Fruit fly (Drosophila melanogaster) whole organism, embryonic: ENCODE results near the gene Pat1.
A peak's percentile ranks its signal among the peaks of the same experiment; 100 is the strongest.

Experiments
- ATbp ChIP-seq: fragments of 200-800 bp; sonication (Bioruptor generic); optimal IDR thresholded peaks from 2 replicates; lab custom pipeline; 2017; ENCODE audit warnings: missing biosample characterization, mild to moderate bottlenecking, missing genetic modification characterization, missing genetic modification reagents
- CG10209 ChIP-seq: fragments of 200-800 bp; sonication (Bioruptor generic); optimal IDR thresholded peaks from 3 replicates; lab custom pipeline; 2017; ENCODE audit warnings: missing biosample characterization, mild to moderate bottlenecking, missing genetic modification characterization, missing genetic modification reagents
- CG14667 ChIP-seq: fragments of 200-800 bp; sonication (Bioruptor generic); IDR thresholded peaks from 2 replicates; pipeline ENCODE4 v1.3.6; 2022; ENCODE audit warnings: missing biosample characterization, missing genetic modification characterization
- CG17186 ChIP-seq: fragments of 200-800 bp; sonication (Bioruptor generic); optimal IDR thresholded peaks from 3 replicates; lab custom pipeline; 2017; ENCODE audit warnings: missing biosample characterization, missing genetic modification reagents, missing genetic modification characterization
- CG17361 ChIP-seq: fragments of 200-800 bp; sonication (Bioruptor generic); IDR thresholded peaks from 3 replicates; pipeline ENCODE4 v1.3.6; 2022; ENCODE audit warnings: missing biosample characterization, missing genetic modification characterization
- CG18262 ChIP-seq: fragments of 200-800 bp; optimal IDR thresholded peaks from 3 replicates; lab custom pipeline; 2019; ENCODE audit warnings: missing biosample characterization, mild to moderate bottlenecking, missing genetic modification characterization, moderate library complexity
- CG31388 ChIP-seq: fragments of 200-800 bp; sonication (Bioruptor generic); optimal IDR thresholded peaks from 2 replicates; lab custom pipeline; 2016; ENCODE audit warnings: missing biosample characterization, missing genetic modification characterization
- CG5953 ChIP-seq: fragments of 200-800 bp; sonication (Bioruptor generic); IDR thresholded peaks from 2 replicates; pipeline ENCODE4 v1.3.6; 2022; ENCODE audit warnings: missing biosample characterization, missing genetic modification characterization
- CG6175 ChIP-seq: fragments of 200-800 bp; sonication (Bioruptor generic); IDR thresholded peaks from 3 replicates; pipeline ENCODE4 v1.3.6; 2022; ENCODE audit warnings: missing biosample characterization, missing genetic modification characterization
- CG6813 ChIP-seq: fragments of 200-800 bp; sonication (Bioruptor generic); optimal IDR thresholded peaks from 2 replicates; lab custom pipeline; 2017; ENCODE audit warnings: missing biosample characterization, missing genetic modification characterization, mild to moderate bottlenecking, moderate library complexity, missing genetic modification reagents
- CG7745 ChIP-seq: fragments of 200-800 bp; sonication (Bioruptor generic); optimal IDR thresholded peaks from 2 replicates; lab custom pipeline; 2018; ENCODE audit warnings: missing biosample characterization, mild to moderate bottlenecking, missing genetic modification characterization, moderate library complexity
- CG7963 ChIP-seq: fragments of 200-800 bp; sonication (Bioruptor generic); IDR thresholded peaks from 3 replicates; pipeline ENCODE4 v1.3.6; 2022; ENCODE audit warnings: missing biosample characterization, missing genetic modification characterization; ENCODE audit not compliant: partially characterized antibody
- CG8924 ChIP-seq: fragments of 200-800 bp; optimal IDR thresholded peaks from 3 replicates; lab custom pipeline; 2019; ENCODE audit warnings: missing biosample characterization, mild to moderate bottlenecking, missing genetic modification characterization, moderate library complexity
- CG8944 ChIP-seq: fragments of 200-800 bp; sonication (Bioruptor generic); optimal IDR thresholded peaks from 3 replicates; lab custom pipeline; 2016; ENCODE audit warnings: missing biosample characterization, missing genetic modification characterization
- Dfd ChIP-seq, 2 experiments: fragments of >200 bp; optimal IDR thresholded peaks; 2 replicates each; lab custom pipeline; 2017; ENCODE audit warnings: missing biosample characterization in 2 of 2, missing genetic modification characterization in 2 of 2
- Dip2 ChIP-seq: fragments of 200-800 bp; sonication (Bioruptor generic); IDR thresholded peaks from 2 replicates; pipeline ENCODE4 v1.3.6; 2022; ENCODE audit warnings: missing biosample characterization, missing genetic modification characterization
- E2f1 ChIP-seq: fragments of 200-800 bp; sonication (Bioruptor generic); IDR thresholded peaks from 2 replicates; pipeline ENCODE4 v1.3.6; 2022; ENCODE audit warnings: missing biosample characterization, missing genetic modification characterization
- Fer3 ChIP-seq: fragments of 200-800 bp; sonication (Bioruptor generic); optimal IDR thresholded peaks from 2 replicates; lab custom pipeline; 2018; ENCODE audit warnings: missing biosample characterization, mild to moderate bottlenecking, missing genetic modification characterization, moderate library complexity
- HHEX ChIP-seq: fragments of 200-800 bp; sonication (Bioruptor generic); optimal IDR thresholded peaks from 3 replicates; lab custom pipeline; 2017; ENCODE audit warnings: missing biosample characterization, mild to moderate bottlenecking, missing genetic modification characterization, missing genetic modification reagents
- Hr51 ChIP-seq, 2 experiments: fragments of 200-800 bp; sonication (Bioruptor generic); optimal IDR thresholded peaks; 2 replicates in 1 of 2; 3 replicates in 1 of 2; lab custom pipeline; 2016 to 2018; ENCODE audit warnings: missing biosample characterization in 2 of 2, missing genetic modification characterization in 2 of 2, mild to moderate bottlenecking in 1 of 2, moderate library complexity in 1 of 2
- Lim3 ChIP-seq: fragments of 200-800 bp; sonication (Bioruptor generic); IDR thresholded peaks from 2 replicates; pipeline ENCODE4 v1.3.6; 2022; ENCODE audit warnings: missing biosample characterization, missing genetic modification characterization
- MBD-R2 ChIP-seq: fragments of 200-800 bp; sonication (Bioruptor generic); IDR thresholded peaks from 2 replicates; pipeline ENCODE4 v1.3.6; 2022; ENCODE audit warnings: missing biosample characterization, missing genetic modification characterization
- Mrtf ChIP-seq: fragments of 200-800 bp; sonication (Bioruptor generic); IDR thresholded peaks from 3 replicates; pipeline ENCODE4 v1.3.6; 2022; ENCODE audit warnings: missing biosample characterization, missing genetic modification characterization
- Myb ChIP-seq: fragments of 200-800 bp; sonication (Bioruptor generic); optimal IDR thresholded peaks from 2 replicates; lab custom pipeline; 2016; ENCODE audit warnings: missing biosample characterization, missing genetic modification characterization
- NC2α ChIP-seq: fragments of 200-800 bp; sonication (Bioruptor generic); optimal IDR thresholded peaks from 2 replicates; lab custom pipeline; 2016; ENCODE audit warnings: missing biosample characterization, missing genetic modification characterization
- Oli ChIP-seq: fragments of 200-800 bp; sonication (Bioruptor generic); optimal IDR thresholded peaks from 2 replicates; lab custom pipeline; 2018; ENCODE audit warnings: missing biosample characterization, mild to moderate bottlenecking, missing genetic modification characterization, moderate library complexity
- ac ChIP-seq: fragments of 200-800 bp; sonication (Bioruptor generic); optimal IDR thresholded peaks from 3 replicates; lab custom pipeline; 2017; ENCODE audit warnings: missing biosample characterization, mild to moderate bottlenecking, missing genetic modification characterization
- al ChIP-seq: fragments of 200-800 bp; sonication (Bioruptor generic); IDR thresholded peaks from 2 replicates; pipeline ENCODE4 v1.3.6; 2022; ENCODE audit warnings: missing biosample characterization, missing genetic modification characterization
- az2 ChIP-seq: fragments of 200-800 bp; sonication (Bioruptor generic); optimal IDR thresholded peaks from 3 replicates; lab custom pipeline; 2016; ENCODE audit warnings: missing biosample characterization, missing genetic modification characterization
- cwo ChIP-seq: fragments of 200-800 bp; sonication (Bioruptor generic); optimal IDR thresholded peaks from 3 replicates; lab custom pipeline; 2017; ENCODE audit warnings: missing biosample characterization, missing genetic modification characterization, mild to moderate bottlenecking, moderate library complexity, missing genetic modification reagents
- dati ChIP-seq: fragments of 200-800 bp; sonication (Bioruptor generic); IDR thresholded peaks from 2 replicates; pipeline ENCODE4 v1.3.6; 2022; ENCODE audit warnings: missing biosample characterization, missing genetic modification characterization
- en ChIP-seq: fragments of 200-800 bp; sonication (Bioruptor generic); optimal IDR thresholded peaks from 2 replicates; lab custom pipeline; 2016; ENCODE audit warnings: missing biosample characterization, missing genetic modification characterization
- ewg ChIP-seq: fragments of 200-800 bp; sonication (Bioruptor generic); optimal IDR thresholded peaks from 3 replicates; lab custom pipeline; 2017; ENCODE audit warnings: mild to moderate bottlenecking, missing biosample characterization, missing genetic modification reagents, missing genetic modification characterization
- fd64A ChIP-seq: fragments of 200-800 bp; sonication (Bioruptor generic); optimal IDR thresholded peaks from 3 replicates; lab custom pipeline; 2018; ENCODE audit warnings: missing biosample characterization, mild to moderate bottlenecking, missing genetic modification characterization
- gt ChIP-seq: fragments of 200-800 bp; sonication (Bioruptor generic); IDR thresholded peaks from 2 replicates; pipeline ENCODE4 v1.3.6; 2022; ENCODE audit warnings: missing biosample characterization, missing genetic modification characterization
- hkb ChIP-seq, 2 experiments: fragments of 200-800 bp in 1 of 2; fragments of >200 bp in 1 of 2; sonication (Bioruptor generic) in 1 of 2; IDR thresholded peaks in 1 of 2; optimal IDR thresholded peaks in 1 of 2; 2 replicates each; pipeline versions ENCODE4 v1.3.6 to Lab custom; 2017 to 2022; ENCODE audit warnings: missing biosample characterization in 1 of 2, missing genetic modification characterization in 1 of 2
- jing ChIP-seq: fragments of 200-800 bp; sonication (Bioruptor generic); optimal IDR thresholded peaks from 2 replicates; lab custom pipeline; 2018; ENCODE audit warnings: missing biosample characterization, mild to moderate bottlenecking, missing genetic modification characterization
- lbe ChIP-seq: fragments of 200-800 bp; sonication (Bioruptor generic); optimal IDR thresholded peaks from 2 replicates; lab custom pipeline; 2016; ENCODE audit warnings: missing biosample characterization, mild to moderate bottlenecking, missing genetic modification characterization
- lola ChIP-seq, 3 experiments: fragments of >200 bp in 2 of 3; fragments of 200-800 bp in 1 of 3; sonication (Bioruptor generic) in 1 of 3; optimal IDR thresholded peaks; 2 replicates each; lab custom pipeline; 2017 to 2019; ENCODE audit warnings: missing biosample characterization in 3 of 3, missing genetic modification characterization in 3 of 3, mild to moderate bottlenecking in 1 of 3, moderate library complexity in 1 of 3
- mirr ChIP-seq: fragments of 200-800 bp; sonication (Bioruptor generic); optimal IDR thresholded peaks from 3 replicates; lab custom pipeline; 2018; ENCODE audit warnings: missing biosample characterization, mild to moderate bottlenecking, missing genetic modification characterization
- pum ChIP-seq: fragments of 200-800 bp; sonication (Bioruptor generic); optimal IDR thresholded peaks from 2 replicates; lab custom pipeline; 2016; ENCODE audit warnings: missing biosample characterization, missing genetic modification characterization
- rib ChIP-seq: fragments of 200-800 bp; sonication (Bioruptor generic); IDR thresholded peaks from 2 replicates; pipeline ENCODE4 v1.3.6; 2022; ENCODE audit warnings: missing biosample characterization, missing genetic modification characterization
- ro ChIP-seq: fragments of 200-800 bp; sonication (Bioruptor generic); IDR thresholded peaks from 2 replicates; pipeline ENCODE4 v1.3.6; 2022; ENCODE audit warnings: missing biosample characterization, missing genetic modification characterization
- sc ChIP-seq, 3 experiments: fragments of >200 bp in 2 of 3; fragments of 200-800 bp in 1 of 3; sonication (Bioruptor generic) in 1 of 3; optimal IDR thresholded peaks; 2 replicates in 2 of 3; 3 replicates in 1 of 3; lab custom pipeline; 2017; ENCODE audit warnings: mild to moderate bottlenecking in 1 of 3, missing biosample characterization in 1 of 3, missing genetic modification characterization in 1 of 3, missing genetic modification reagents in 1 of 3
- sim ChIP-seq: fragments of 200-800 bp; sonication (Bioruptor generic); IDR thresholded peaks from 2 replicates; pipeline ENCODE4 v1.3.6; 2022; ENCODE audit warnings: missing biosample characterization, missing genetic modification characterization
- sob ChIP-seq: fragments of 200-800 bp; sonication (Bioruptor generic); IDR thresholded peaks from 2 replicates; pipeline ENCODE4 v1.3.6; 2022; ENCODE audit warnings: missing biosample characterization, missing genetic modification characterization
- tll ChIP-seq, 2 experiments: fragments of 200-800 bp in 1 of 2; fragments of >200 bp in 1 of 2; sonication (Bioruptor generic) in 1 of 2; optimal IDR thresholded peaks; 2 replicates each; lab custom pipeline; 2017 to 2019; ENCODE audit warnings: missing biosample characterization in 2 of 2, missing genetic modification characterization in 2 of 2, mild to moderate bottlenecking in 1 of 2, moderate library complexity in 1 of 2
- vnd ChIP-seq: fragments of 200-800 bp; sonication (Bioruptor generic); IDR thresholded peaks from 3 replicates; pipeline ENCODE4 v1.3.6; 2022; ENCODE audit warnings: missing biosample characterization, missing genetic modification characterization; ENCODE audit not compliant: partially characterized antibody
- wdn ChIP-seq: fragments of 200-800 bp; sonication (Bioruptor generic); IDR thresholded peaks from 2 replicates; pipeline ENCODE4 v1.3.6; 2022; ENCODE audit warnings: missing biosample characterization, missing genetic modification characterization

Gene Pat1

DNA sequence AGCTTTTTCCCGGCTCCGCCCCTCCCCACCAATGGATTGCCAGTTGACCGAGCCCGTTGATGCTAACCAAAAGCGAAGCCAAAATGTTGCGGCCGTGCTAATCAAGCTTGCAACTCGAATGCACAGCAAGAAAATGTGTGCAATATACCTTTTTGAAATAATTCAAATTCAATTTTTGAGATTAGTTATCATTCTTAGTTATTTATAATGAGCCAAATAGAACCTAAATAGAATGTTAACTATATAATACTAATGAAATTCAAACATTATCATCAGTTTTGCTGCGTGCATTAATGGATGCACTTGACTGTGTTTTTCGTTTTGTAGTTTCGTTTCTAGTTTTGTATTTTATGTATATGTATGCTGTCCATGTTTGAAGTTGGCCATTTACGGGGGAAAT is 48.2 kb upstream of the Pat1 start (continued):
- peak; percentile 37 for TF ChIP-seq CG8924 (tag; lab: Kevin White, UChicago)
- peak; percentile 32 for TF ChIP-seq ATbp (GFP tag; lab: Kevin White, UChicago)
- TF ChIP-seq lola (GFP tag; optimal IDR thresholded peaks at IDR 0.05; lab: Kevin White, UChicago), result peak in 1 of 3 experiments; percentile 3
- TF ChIP-seq tll (GFP tag; optimal IDR thresholded peaks at IDR 0.05; lab: Kevin White, UChicago), result no peak
- no peak for TF ChIP-seq Lim3 (GFP tag; lab: Robert Waterston, UW)
- TF ChIP-seq sim (GFP tag; lab: Robert Waterston, UW), result no peak
- peak; percentile 34; the same call in 1 of the 3 replicates for TF ChIP-seq CG17361
- TF ChIP-seq ro (GFP tag; lab: Robert Waterston, UW), result no peak
- TF ChIP-seq Oli (tag; lab: Kevin White, UChicago), result peak; percentile 59
- TF ChIP-seq CG6813 (GFP tag; lab: Kevin White, UChicago), result no peak
- no peak for TF ChIP-seq CG10209 (GFP tag; lab: Kevin White, UChicago)
- TF ChIP-seq lbe, result no peak
- TF ChIP-seq rib, result no peak
- no peak for TF ChIP-seq vnd (GFP tag; lab: Robert Waterston, UW)
- TF ChIP-seq en (GFP tag; lab: Kevin White, UChicago), result no peak
- no peak for TF ChIP-seq CG8944
- TF ChIP-seq CG17186 (GFP tag; lab: Kevin White, UChicago), result no peak
- TF ChIP-seq jing, result no peak
- peak; percentile 37; the same call in 1 of the 2 replicates for TF ChIP-seq E2f1 (GFP tag; lab: Robert Waterston, UW)
- no peak for TF ChIP-seq Dfd (GFP tag; optimal IDR thresholded peaks at IDR 0.05; lab: Kevin White, UChicago)
- TF ChIP-seq az2, result peak; percentile 14
- TF ChIP-seq CG31388 (GFP tag; lab: Kevin White, UChicago), result no peak
- TF ChIP-seq HHEX (GFP tag; lab: Kevin White, UChicago), result peak; percentile 7
- peak in 1 of 2 experiments; percentile 78 for TF ChIP-seq Hr51 (GFP tag; optimal IDR thresholded peaks at IDR 0.05; lab: Kevin White, UChicago)
- no peak for TF ChIP-seq dati (GFP tag; lab: Robert Waterston, UW)
- no peak for TF ChIP-seq mirr (GFP tag; lab: Kevin White, UChicago)
- TF ChIP-seq MBD-R2 (GFP tag; lab: Robert Waterston, UW), result no peak
- TF ChIP-seq gt (GFP tag; lab: Robert Waterston, UW), result no peak
- peak; percentile 35; the same call in 1 of the 3 replicates for TF ChIP-seq Mrtf
- no peak for TF ChIP-seq wdn (GFP tag; lab: Robert Waterston, UW)
- no peak for TF ChIP-seq CG7963
- TF ChIP-seq Myb (GFP tag; lab: Kevin White, UChicago), result no peak
- TF ChIP-seq Dip2, result no peak
- TF ChIP-seq pum (GFP tag; lab: Kevin White, UChicago), result no peak
- no peak for TF ChIP-seq al (GFP tag; lab: Robert Waterston, UW)
- TF ChIP-seq CG18262 (tag; lab: Kevin White, UChicago), result peak; percentile 35
- TF ChIP-seq hkb (optimal IDR thresholded peaks at IDR 0.05; lab: Kevin White, UChicago), result no peak
- peak; percentile 71 for TF ChIP-seq hkb (GFP tag; IDR thresholded peaks at IDR 0.05; lab: Robert Waterston, UW)
- peak; percentile 64; the same call in 1 of the 3 replicates for TF ChIP-seq CG6175 (GFP tag; lab: Robert Waterston, UW)
- TF ChIP-seq sc (optimal IDR thresholded peaks at IDR 0.05; lab: Kevin White, UChicago), result no peak
- TF ChIP-seq sc (GFP tag; optimal IDR thresholded peaks at IDR 0.05; lab: Kevin White, UChicago), result no peak
- TF ChIP-seq NC2α, result no peak
- peak; percentile 63; the same call in 1 of the 2 replicates for TF ChIP-seq sob
- no peak for TF ChIP-seq CG7745
- no peak for TF ChIP-seq CG14667 (GFP tag; lab: Robert Waterston, UW)
- TF ChIP-seq Fer3, result peak; percentile 1
- TF ChIP-seq CG5953 (GFP tag; lab: Robert Waterston, UW), result 0 out of 2 replicates have a peak, but pooled peaks have one; percentile 17
- TF ChIP-seq ac (GFP tag; lab: Kevin White, UChicago), result no peak
- no peak for TF ChIP-seq fd64A
- TF ChIP-seq cwo (GFP tag; lab: Kevin White, UChicago), result peak; percentile 10
- no peak for TF ChIP-seq ewg (GFP tag; lab: Kevin White, UChicago)
